Worm (Caenorhabditis elegans): ENCODE data around the gene Y5F2A.4.

- TF ChIP-seq sma-9 (GFP tag; optimal IDR thresholded peaks at IDR 0.05) (peak; percentile 81), sma-9 (tag; optimal IDR thresholded peaks at IDR 0.05) (no peak), nhr-11 (tag; optimal IDR thresholded peaks at IDR 0.05) (no peak), alr-1 (tag; optimal IDR thresholded peaks at IDR 0.05) (no peak), lin-13 (GFP tag; optimal IDR thresholded peaks at IDR 0.05) (peak; percentile 88), sem-4 (tag; optimal IDR thresholded peaks at IDR 0.05) (peak; percentile 74), ztf-4 (tag; optimal IDR thresholded peaks at IDR 0.05) (peak; percentile 69), elt-3 (tag; optimal IDR thresholded peaks at IDR 0.05) (no peak), egl-27 (tag; optimal IDR thresholded peaks at IDR 0.05) (peak; percentile 82)
Measured at ce11 chrIV:11118837-11119491, 40.6 kb upstream of the Y5F2A.4 start, which contains the start of the genes imp-2 and enpl-1.
